Worm (Caenorhabditis elegans): ENCODE results near the gene C29F5.8.

The C29F5.8 gene

ce11 chrII:6269805-6270414 is 36.3 kb upstream of the C29F5.8 start, which contains the start of gene F13H8.2 (continued):
- TF ChIP-seq set-16 (GFP tag; IDR thresholded peaks at IDR 0.05) (no peak; the same call in 1 of the 2 replicates), gei-8 (GFP tag; optimal IDR thresholded peaks at IDR 0.05) (no peak), hmg-1.1 (GFP tag; IDR thresholded peaks at IDR 0.05) (peak; percentile 90), F44E2.7 (GFP tag; IDR thresholded peaks at IDR 0.05) (no peak), nhr-10 (tag; optimal IDR thresholded peaks at IDR 0.05) (no peak), Y105C5A.15 (GFP tag; IDR thresholded peaks at IDR 0.05) (no peak), lin-38 (GFP tag; IDR thresholded peaks at IDR 0.05) (peak; percentile 89), ceh-62 (tag; optimal IDR thresholded peaks at IDR 0.05) (no peak), ama-1 (optimal IDR thresholded peaks at IDR 0.05) (no peak), dmd-8 (GFP tag; IDR thresholded peaks at IDR 0.05) (0 out of 2 replicates have a peak, but pooled peaks have one; percentile 30), unc-62 (GFP tag; optimal IDR thresholded peaks at IDR 0.05 in 1 of 2) (peak in 1 of 2 experiments; percentile 37), unc-62 (tag; optimal IDR thresholded peaks at IDR 0.05) (no peak), unc-39 (tag; optimal IDR thresholded peaks at IDR 0.05) (no peak), snpc-1.2 (GFP tag; IDR thresholded peaks at IDR 0.05) (peak; percentile 61; the same call in 1 of the 2 replicates), attf-4 (tag; optimal IDR thresholded peaks at IDR 0.05) (no peak), F37D6.2 (tag; optimal IDR thresholded peaks at IDR 0.05) (peak; percentile 42), nhr-28 (tag; optimal IDR thresholded peaks at IDR 0.05) (peak; percentile 20), ceh-32 (tag; optimal IDR thresholded peaks at IDR 0.05; ENCODE audit: poor library complexity) (no peak), duxl-1 (tag; optimal IDR thresholded peaks at IDR 0.05; ENCODE audit: poor library complexity) (peak; percentile 41), lsy-2 (tag; optimal IDR thresholded peaks at IDR 0.05) (peak; percentile 26 to 80), zfp-3 (GFP tag; conservative IDR thresholded peaks at IDR 0.05) (0 out of 2 replicates have a peak, but pooled peaks have one; percentile 17), fos-1 (tag; optimal IDR thresholded peaks at IDR 0.05) (no peak), aha-1 (tag) (no peak), nhr-25 (tag; optimal IDR thresholded peaks at IDR 0.05; ENCODE audit: borderline replicate concordance, insufficient read depth) (no peak), vab-7 (GFP tag; IDR thresholded peaks at IDR 0.05) (peak; percentile 77), ceh-82 (tag; optimal IDR thresholded peaks at IDR 0.05) (no peak), nhr-77 (tag; optimal IDR thresholded peaks at IDR 0.05) (peak; percentile 28), rbr-2 (tag; optimal IDR thresholded peaks at IDR 0.05) (peak; percentile 78), skn-1 (tag; optimal IDR thresholded peaks at IDR 0.05) (no peak), unc-130 (GFP tag; optimal IDR thresholded peaks at IDR 0.05) (peak; percentile 69), pha-4 (GFP tag; IDR thresholded peaks at IDR 0.05) (no peak), pha-4 (tag; optimal IDR thresholded peaks at IDR 0.05) (no peak), T20F7.1 (GFP tag; optimal IDR thresholded peaks at IDR 0.05) (peak; percentile 63), nhr-11 (tag; optimal IDR thresholded peaks at IDR 0.05) (peak; percentile 27), mxl-2 (GFP tag; conservative IDR thresholded peaks at IDR 0.05) (0 out of 2 replicates have a peak, but pooled peaks have one; percentile 35), nhr-102 (tag; optimal IDR thresholded peaks at IDR 0.05) (no peak), ceh-28 (tag; optimal IDR thresholded peaks at IDR 0.05) (no peak), egl-27 (tag; optimal IDR thresholded peaks at IDR 0.05) (no peak), mxl-3 (GFP tag; optimal IDR thresholded peaks at IDR 0.05) (peak; percentile 20), Y5F2A.4 (GFP tag; optimal IDR thresholded peaks at IDR 0.05) (no peak), hlh-11 (tag; optimal IDR thresholded peaks at IDR 0.05) (peak; percentile 67), madf-9 (GFP tag; conservative IDR thresholded peaks at IDR 0.05) (no peak; the same call in 1 of the 2 replicates), hlh-30 (tag; optimal IDR thresholded peaks at IDR 0.05; ENCODE audit: insufficient read depth) (peak; percentile 68), dmd-6 (GFP tag; IDR thresholded peaks at IDR 0.05) (peak; percentile 78), F49E8.2 (tag; optimal IDR thresholded peaks at IDR 0.05; ENCODE audit: borderline replicate concordance) (peak; percentile 22), lin-1 (GFP tag; IDR thresholded peaks at IDR 0.05) (peak; percentile 91), dpl-1 (GFP tag; optimal IDR thresholded peaks at IDR 0.05) (peak; percentile 95), ztf-7 (tag; optimal IDR thresholded peaks at IDR 0.05) (no peak), ZK337.2 (GFP tag; IDR thresholded peaks at IDR 0.05) (peak; percentile 70; the same call in 1 of the 2 replicates), ces-1 (GFP tag; optimal IDR thresholded peaks at IDR 0.05) (no peak), php-3 (GFP tag; IDR thresholded peaks at IDR 0.05) (0 out of 2 replicates have a peak, but pooled peaks have one; percentile 36)

Data from whole organism, L4 larva.